Fruit fly (Drosophila melanogaster): ENCODE data around the gene CG34300.
A peak's percentile ranks its signal among the peaks of the same experiment; 100 is the strongest.

Gene CG34300

dm6 chr3R:30329851-30330250, 23.4 kb upstream of the CG34300 start:
- TF ChIP-seq CG11617 (GFP tag; optimal IDR thresholded peaks at IDR 0.05): no peak
- no peak for TF ChIP-seq tj (GFP tag; optimal IDR thresholded peaks at IDR 0.05)
- TF ChIP-seq Clk (GFP tag; optimal IDR thresholded peaks at IDR 0.05): no peak
- TF ChIP-seq cnc (optimal IDR thresholded peaks at IDR 0.05): no peak
- no peak for TF ChIP-seq Mnt (GFP tag; optimal IDR thresholded peaks at IDR 0.05)
- TF ChIP-seq Hr96 (GFP tag; optimal IDR thresholded peaks at IDR 0.05): no peak
- no peak for TF ChIP-seq pad (GFP tag; optimal IDR thresholded peaks at IDR 0.05)
- TF ChIP-seq CG7045 (GFP tag; optimal IDR thresholded peaks at IDR 0.05): no peak
- no peak for TF ChIP-seq CG14711 (tag; optimal IDR thresholded peaks at IDR 0.05)
- no peak for TF ChIP-seq Crg-1 (GFP tag; optimal IDR thresholded peaks at IDR 0.05)
- no peak for TF ChIP-seq CG5204 (GFP tag; optimal IDR thresholded peaks at IDR 0.05)
- no peak for TF ChIP-seq toe (GFP tag; optimal IDR thresholded peaks at IDR 0.05)
- no peak for TF ChIP-seq kay (GFP tag; ENCODE audit: borderline replicate concordance)
- TF ChIP-seq bab1 (GFP tag; optimal IDR thresholded peaks at IDR 0.05): no peak

DNA sequence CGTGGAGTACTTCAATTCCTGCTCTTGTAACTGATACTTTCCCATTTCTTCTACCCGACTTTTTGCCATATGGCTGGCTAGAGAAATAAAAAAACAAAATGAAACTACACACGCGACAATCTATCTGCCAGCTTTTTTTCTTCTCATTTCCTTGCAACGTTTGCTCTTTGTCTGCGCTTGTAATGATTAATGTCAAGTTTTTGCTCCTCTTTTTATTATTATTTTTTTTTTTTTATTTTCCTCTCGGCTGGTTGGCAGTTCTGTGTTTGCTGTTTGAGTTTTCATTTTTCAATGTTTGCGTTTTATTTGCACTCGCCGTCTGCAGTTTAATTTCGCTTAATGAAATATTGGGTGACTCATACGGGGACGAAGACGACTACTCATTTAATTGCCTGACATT, 20.2 kb upstream of the CG34300 start:
- no peak for TF ChIP-seq Crg-1 (GFP tag; optimal IDR thresholded peaks at IDR 0.05)
- TF ChIP-seq cic (GFP tag; optimal IDR thresholded peaks at IDR 0.05): no peak
- TF ChIP-seq kay (GFP tag; ENCODE audit: borderline replicate concordance): peak; percentile 20
- no peak for TF ChIP-seq Mnt (GFP tag; optimal IDR thresholded peaks at IDR 0.05)
- no peak for TF ChIP-seq CG12768 (GFP tag; optimal IDR thresholded peaks at IDR 0.05)

dm6 chr3R:30325442-30326058, 19.1 kb upstream of the CG34300 start:
- TF ChIP-seq CG12768 (GFP tag; optimal IDR thresholded peaks at IDR 0.05) (peak; percentile 83), CG14711 (tag; optimal IDR thresholded peaks at IDR 0.05) (peak; percentile 59), CG7045 (GFP tag; optimal IDR thresholded peaks at IDR 0.05) (peak; percentile 81), pad (GFP tag; optimal IDR thresholded peaks at IDR 0.05) (peak; percentile 32), CG7101 (tag; optimal IDR thresholded peaks at IDR 0.05) (peak; percentile 24), ovo (GFP tag; optimal IDR thresholded peaks at IDR 0.05) (no peak), tj (GFP tag; optimal IDR thresholded peaks at IDR 0.05) (no peak), toe (GFP tag; optimal IDR thresholded peaks at IDR 0.05) (peak; percentile 8), CG11617 (GFP tag; optimal IDR thresholded peaks at IDR 0.05) (peak; percentile 17), Hr96 (GFP tag; optimal IDR thresholded peaks at IDR 0.05) (peak; percentile 23), CG1620 (GFP tag; optimal IDR thresholded peaks at IDR 0.05) (no peak), Mnt (GFP tag; optimal IDR thresholded peaks at IDR 0.05) (no peak), cic (GFP tag; optimal IDR thresholded peaks at IDR 0.05) (peak; percentile 16), bab1 (GFP tag; optimal IDR thresholded peaks at IDR 0.05) (no peak), kay (GFP tag; ENCODE audit: borderline replicate concordance) (no peak), Crg-1 (GFP tag; optimal IDR thresholded peaks at IDR 0.05) (no peak), Clk (GFP tag; optimal IDR thresholded peaks at IDR 0.05) (peak; percentile 45), cnc (optimal IDR thresholded peaks at IDR 0.05) (no peak), CG5204 (GFP tag; optimal IDR thresholded peaks at IDR 0.05) (peak; percentile 32), CG33017 (tag; optimal IDR thresholded peaks at IDR 0.05) (peak; percentile 37)

DNA sequence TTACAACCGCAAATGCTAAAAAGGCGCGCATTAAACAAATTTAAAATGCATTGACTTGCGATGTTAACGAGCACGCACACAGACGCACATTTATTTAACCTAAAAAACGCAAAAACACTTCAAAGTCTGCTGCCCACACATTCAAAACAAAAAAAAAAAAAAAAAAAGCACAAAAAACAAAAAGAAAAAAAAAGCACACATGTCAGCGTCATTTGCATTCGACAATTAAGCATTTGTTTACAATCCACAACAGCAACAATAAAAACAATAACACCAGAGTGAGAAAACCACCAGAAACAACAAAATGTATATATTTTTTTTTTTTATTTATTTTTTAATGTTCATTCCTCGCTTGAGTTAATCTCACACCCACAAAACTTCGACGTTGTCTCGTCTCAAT, 7.9 kb upstream of the CG34300 start:
- TF ChIP-seq kay (GFP tag; ENCODE audit: borderline replicate concordance) (peak; percentile 32), CG5204 (GFP tag; optimal IDR thresholded peaks at IDR 0.05) (no peak), bab1 (GFP tag; optimal IDR thresholded peaks at IDR 0.05) (no peak)

dm6 chr3R:30312545-30312944, 6.1 kb upstream of the CG34300 start:
- TF ChIP-seq tj (GFP tag; optimal IDR thresholded peaks at IDR 0.05) (no peak), CG5204 (GFP tag; optimal IDR thresholded peaks at IDR 0.05) (no peak), CG7101 (tag; optimal IDR thresholded peaks at IDR 0.05) (no peak), pad (GFP tag; optimal IDR thresholded peaks at IDR 0.05) (no peak), Mnt (GFP tag; optimal IDR thresholded peaks at IDR 0.05) (no peak), Hr96 (GFP tag; optimal IDR thresholded peaks at IDR 0.05) (no peak), CG7045 (GFP tag; optimal IDR thresholded peaks at IDR 0.05) (no peak), toe (GFP tag; optimal IDR thresholded peaks at IDR 0.05) (no peak), kay (GFP tag; ENCODE audit: borderline replicate concordance) (no peak), CG1620 (GFP tag; optimal IDR thresholded peaks at IDR 0.05) (no peak), bab1 (GFP tag; optimal IDR thresholded peaks at IDR 0.05) (no peak), CG33017 (tag; optimal IDR thresholded peaks at IDR 0.05) (no peak), ovo (GFP tag; optimal IDR thresholded peaks at IDR 0.05) (no peak), Clk (GFP tag; optimal IDR thresholded peaks at IDR 0.05) (no peak), CG12768 (GFP tag; optimal IDR thresholded peaks at IDR 0.05) (no peak), CG14711 (tag; optimal IDR thresholded peaks at IDR 0.05) (no peak), cnc (optimal IDR thresholded peaks at IDR 0.05) (no peak), cic (GFP tag; optimal IDR thresholded peaks at IDR 0.05) (no peak), CG11617 (GFP tag; optimal IDR thresholded peaks at IDR 0.05) (no peak)

dm6 chr3R:30307881-30308482, 1.5 kb upstream of the CG34300 start:
- TF ChIP-seq CG33017 (tag; optimal IDR thresholded peaks at IDR 0.05) (peak; percentile 34), CG5204 (GFP tag; optimal IDR thresholded peaks at IDR 0.05) (peak; percentile 39), CG7101 (tag; optimal IDR thresholded peaks at IDR 0.05) (no peak), CG11617 (GFP tag; optimal IDR thresholded peaks at IDR 0.05) (peak; percentile 77), tj (GFP tag; optimal IDR thresholded peaks at IDR 0.05) (peak; percentile 58), CG7045 (GFP tag; optimal IDR thresholded peaks at IDR 0.05) (peak; percentile 53), cnc (optimal IDR thresholded peaks at IDR 0.05) (no peak), CG1620 (GFP tag; optimal IDR thresholded peaks at IDR 0.05) (no peak), Clk (GFP tag; optimal IDR thresholded peaks at IDR 0.05) (peak; percentile 4), bab1 (GFP tag; optimal IDR thresholded peaks at IDR 0.05) (no peak), CG14711 (tag; optimal IDR thresholded peaks at IDR 0.05) (no peak), Hr96 (GFP tag; optimal IDR thresholded peaks at IDR 0.05) (peak; percentile 31), CG12768 (GFP tag; optimal IDR thresholded peaks at IDR 0.05) (peak; percentile 85), kay (GFP tag; ENCODE audit: borderline replicate concordance) (peak; percentile 93), toe (GFP tag; optimal IDR thresholded peaks at IDR 0.05) (peak; percentile 44), pad (GFP tag; optimal IDR thresholded peaks at IDR 0.05) (no peak), cic (GFP tag; optimal IDR thresholded peaks at IDR 0.05) (peak; percentile 57)
